Worm (Caenorhabditis elegans) whole organism, L3 larva: ENCODE results near the gene swd-2.1.

Experiments used
- R02D3.7 ChIP-seq: fragments of 150-350 bp; optimal IDR thresholded peaks from 2 replicates; lab custom pipeline; 2014; ENCODE audit warnings: missing biosample characterization, missing genetic modification characterization
- ZK546.5 ChIP-seq: sonication (generic microtip); optimal IDR thresholded peaks from 2 replicates; lab custom pipeline; 2017; ENCODE audit warnings: missing biosample characterization, missing genetic modification characterization
- ama-1 ChIP-seq: fragments of 150-350 bp; optimal IDR thresholded peaks from 2 replicates; lab custom pipeline; 2018
- ceh-16 ChIP-seq: sonication (generic microtip); optimal IDR thresholded peaks from 2 replicates; lab custom pipeline; 2017; ENCODE audit warnings: missing biosample characterization, missing genetic modification characterization
- ceh-28 ChIP-seq: fragments of 150-350 bp; optimal IDR thresholded peaks from 2 replicates; lab custom pipeline; 2014; ENCODE audit warnings: missing biosample characterization, missing genetic modification reagents, missing genetic modification characterization
- ceh-9 ChIP-seq: sonication (generic microtip); optimal IDR thresholded peaks from 2 replicates; lab custom pipeline; 2018; ENCODE audit warnings: missing biosample characterization, missing genetic modification characterization
- daf-12 ChIP-seq: fragments of 150-350 bp; optimal IDR thresholded peaks from 2 replicates; lab custom pipeline; 2014; ENCODE audit warnings: missing biosample characterization, missing genetic modification reagents, missing genetic modification characterization
- egl-5 ChIP-seq: fragments of 150-350 bp; optimal IDR thresholded peaks from 2 replicates; lab custom pipeline; 2017; ENCODE audit warnings: missing biosample characterization, missing genetic modification reagents, missing genetic modification characterization, inconsistent platforms
- elt-1 ChIP-seq: fragments of 150-350 bp; optimal IDR thresholded peaks from 2 replicates; lab custom pipeline; 2014; ENCODE audit warnings: missing biosample characterization, missing genetic modification characterization
- elt-2 ChIP-seq: sonication (generic microtip); optimal IDR thresholded peaks from 2 replicates; lab custom pipeline; 2016; ENCODE audit warnings: missing genetic modification reagents, mild to moderate bottlenecking, missing genetic modification characterization, missing compliant biosample characterization
- fkh-10 ChIP-seq: sonication (generic microtip); optimal IDR thresholded peaks from 2 replicates; lab custom pipeline; 2017; ENCODE audit warnings: missing biosample characterization, missing genetic modification reagents, missing genetic modification characterization
- fkh-2 ChIP-seq: fragments of 150-350 bp; optimal IDR thresholded peaks from 2 replicates; lab custom pipeline; 2014; ENCODE audit warnings: missing biosample characterization, missing genetic modification reagents, missing genetic modification characterization
- fos-1 ChIP-seq: fragments of 150-350 bp; optimal IDR thresholded peaks from 2 replicates; lab custom pipeline; 2014; ENCODE audit warnings: missing biosample characterization, missing genetic modification characterization
- jun-1 ChIP-seq: fragments of 150-350 bp; optimal IDR thresholded peaks from 2 replicates; lab custom pipeline; 2014; ENCODE audit warnings: missing biosample characterization, missing genetic modification reagents, missing genetic modification characterization
- lin-15B ChIP-seq: fragments of 150-350 bp; optimal IDR thresholded peaks from 2 replicates; lab custom pipeline; 2014; ENCODE audit warnings: missing biosample characterization, missing genetic modification characterization
- lin-39 ChIP-seq: fragments of 150-350 bp; optimal IDR thresholded peaks from 2 replicates; lab custom pipeline; 2018; ENCODE audit warnings: missing biosample characterization, missing genetic modification reagents, missing genetic modification characterization
- mdl-1 ChIP-seq: fragments of 150-350 bp; optimal IDR thresholded peaks from 2 replicates; lab custom pipeline; 2014; ENCODE audit warnings: missing biosample characterization, missing genetic modification characterization
- mml-1 ChIP-seq: fragments of 150-350 bp; sonication (generic microtip); optimal IDR thresholded peaks from 3 replicates; lab custom pipeline; 2014; ENCODE audit warnings: missing biosample characterization, missing genetic modification characterization
- nhr-11 ChIP-seq: fragments of 150-350 bp; optimal IDR thresholded peaks from 2 replicates; lab custom pipeline; 2014; ENCODE audit warnings: missing biosample characterization, missing genetic modification characterization
- nhr-23 ChIP-seq: fragments of 150-350 bp; optimal IDR thresholded peaks from 2 replicates; lab custom pipeline; 2014; ENCODE audit warnings: missing biosample characterization, missing genetic modification reagents, missing genetic modification characterization
- nhr-237 ChIP-seq: fragments of 150-350 bp; optimal IDR thresholded peaks from 2 replicates; lab custom pipeline; 2014; ENCODE audit warnings: missing biosample characterization, missing genetic modification characterization
- nhr-43 ChIP-seq: sonication (generic microtip); optimal IDR thresholded peaks from 2 replicates; lab custom pipeline; 2016; ENCODE audit warnings: mild to moderate bottlenecking, missing genetic modification characterization, missing compliant biosample characterization; ENCODE audit not compliant: poor library complexity, severe bottlenecking
- nhr-67 ChIP-seq: fragments of 150-350 bp; optimal IDR thresholded peaks from 2 replicates; lab custom pipeline; 2014; ENCODE audit warnings: missing biosample characterization, missing genetic modification characterization
- nhr-76 ChIP-seq: fragments of 150-350 bp; sonication (generic microtip); optimal IDR thresholded peaks from 5 replicates; lab custom pipeline; 2014; ENCODE audit warnings: missing biosample characterization, missing genetic modification characterization
- nhr-77 ChIP-seq: fragments of 150-350 bp; optimal IDR thresholded peaks from 2 replicates; lab custom pipeline; 2014; ENCODE audit warnings: missing biosample characterization, missing genetic modification characterization
- pha-4 ChIP-seq: fragments of 150-350 bp; optimal IDR thresholded peaks from 2 replicates; lab custom pipeline; 2014; ENCODE audit warnings: missing biosample characterization, missing genetic modification reagents, missing genetic modification characterization
- pqm-1 ChIP-seq: fragments of 150-350 bp; optimal IDR thresholded peaks from 2 replicates; lab custom pipeline; 2017; ENCODE audit warnings: missing biosample characterization, missing genetic modification characterization, inconsistent platforms
- sea-2 ChIP-seq: fragments of 150-350 bp; sonication (generic microtip); optimal IDR thresholded peaks from 4 replicates; lab custom pipeline; 2014; ENCODE audit warnings: missing biosample characterization, missing genetic modification reagents, missing genetic modification characterization
- skn-1 ChIP-seq: fragments of 150-350 bp; optimal IDR thresholded peaks from 2 replicates; lab custom pipeline; 2014; ENCODE audit warnings: missing biosample characterization, missing genetic modification characterization
- snpc-4 ChIP-seq: fragments of 150-350 bp; optimal IDR thresholded peaks from 2 replicates; lab custom pipeline; 2014; ENCODE audit warnings: missing biosample characterization, missing genetic modification characterization
- unc-39 ChIP-seq: sonication (generic microtip); optimal IDR thresholded peaks from 4 replicates; lab custom pipeline; 2017; ENCODE audit warnings: missing biosample characterization, missing genetic modification characterization
- unc-62 ChIP-seq: fragments of 150-350 bp; sonication (generic microtip); optimal IDR thresholded peaks from 4 replicates; lab custom pipeline; 2014; ENCODE audit warnings: missing biosample characterization, missing genetic modification reagents, missing genetic modification characterization
- zag-1 ChIP-seq: fragments of 150-350 bp; optimal IDR thresholded peaks from 2 replicates; lab custom pipeline; 2014; ENCODE audit warnings: missing biosample characterization, missing genetic modification characterization
- ztf-11 ChIP-seq: fragments of 150-350 bp; optimal IDR thresholded peaks from 2 replicates; lab custom pipeline; 2014; ENCODE audit warnings: missing biosample characterization, missing genetic modification characterization

Gene swd-2.1

DNA sequence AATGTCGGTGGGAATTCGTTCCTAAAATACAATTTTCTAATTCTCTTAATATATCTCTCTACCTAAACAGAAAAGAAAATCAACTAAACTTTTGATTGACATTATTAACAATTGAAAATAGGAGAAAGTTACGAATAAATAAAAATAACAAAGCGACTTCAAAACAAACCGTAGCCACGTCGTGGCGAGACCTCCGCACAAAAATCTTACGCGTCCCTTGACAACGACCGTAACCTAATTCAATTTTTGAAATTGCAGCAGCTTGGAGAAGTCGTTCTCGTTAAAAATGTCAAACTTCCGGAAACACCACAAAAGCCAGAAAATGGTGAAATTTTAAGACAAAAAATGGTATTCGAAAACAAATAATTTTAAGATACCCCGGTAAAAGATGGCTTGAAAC lies 11.5 kb upstream of the swd-2.1 start:
- TF ChIP-seq fkh-2 (tag; lab: Kevin White, UChicago) (no peak), ama-1 (no peak), nhr-43 (no peak), mml-1 (tag; lab: Kevin White, UChicago) (no peak), pqm-1 (tag; lab: Kevin White, UChicago) (no peak), ceh-28 (tag; lab: Kevin White, UChicago) (no peak), ceh-9 (tag; lab: Kevin White, UChicago) (no peak), nhr-237 (tag; lab: Kevin White, UChicago) (no peak), ZK546.5 (tag; lab: Kevin White, UChicago) (no peak), fos-1 (no peak), unc-39 (no peak)

- TF ChIP-seq pha-4 (no peak), unc-62 (no peak), mdl-1 (tag; lab: Kevin White, UChicago) (no peak), ztf-11 (no peak), zag-1 (tag; lab: Kevin White, UChicago) (no peak)
- TF ChIP-seq, all 47 proteins: peak for 0
Measured at ce11 chrIV:7770162-7770561, 5.7 kb upstream of the swd-2.1 start, which contains the start of gene rdl-1. TSS of gene rdl-1 (minus strand) at chrIV:7770262.

- TF ChIP-seq unc-39 (no peak), nhr-77 (tag; lab: Kevin White, UChicago) (no peak), nhr-237 (tag; lab: Kevin White, UChicago) (no peak), nhr-76 (tag; lab: Kevin White, UChicago) (no peak), zag-1 (tag; lab: Kevin White, UChicago) (no peak), ceh-16 (tag; lab: Kevin White, UChicago) (no peak), lin-15B (peak; percentile 75), elt-2 (tag; lab: Kevin White, UChicago) (peak; percentile 3), snpc-4 (tag; lab: Kevin White, UChicago) (peak; percentile 13), jun-1 (tag; lab: Kevin White, UChicago) (no peak), nhr-23 (tag; lab: Kevin White, UChicago) (peak; percentile 28), R02D3.7 (tag; lab: Kevin White, UChicago) (peak; percentile 5), egl-5 (no peak), pqm-1 (tag; lab: Kevin White, UChicago) (no peak), pha-4 (peak; percentile 72), fkh-2 (tag; lab: Kevin White, UChicago) (no peak)
Measured at ce11 chrIV:7774206-7774605, 1.6 kb upstream of the swd-2.1 start, which contains the start of the genes hcf-1 and swd-2.2. TSS of gene hcf-1 (minus strand) at chrIV:7774275. TSS of gene swd-2.2 (plus strand) at chrIV:7774411.

DNA sequence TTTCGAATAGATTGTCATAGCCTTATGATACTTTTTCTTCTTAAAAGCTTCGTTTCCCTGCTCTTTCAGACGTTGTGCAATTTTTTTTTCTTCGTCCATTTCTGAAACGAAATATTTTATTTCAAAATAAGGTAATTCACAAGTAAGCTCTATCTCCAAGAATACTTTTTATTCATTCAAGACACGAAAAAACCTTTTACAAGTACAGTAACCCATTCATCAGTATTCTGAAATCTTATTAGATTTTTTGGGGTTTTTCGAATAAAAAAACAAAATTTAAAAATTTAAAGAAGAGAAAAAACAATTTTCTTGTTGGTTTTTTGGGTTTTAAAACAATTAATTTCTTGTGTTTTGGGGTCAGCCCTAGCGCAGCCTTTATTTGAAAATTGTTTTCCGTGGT lies 3.0 kb downstream of the swd-2.1 start, which contains the start of gene rpap-3:
Gene rpap-3 (minus strand): TSS at position 101 of the 400 bp plus-strand sequence.
- TF ChIP-seq ceh-16 (tag; lab: Kevin White, UChicago): no peak
- TF ChIP-seq daf-12 (tag; lab: Kevin White, UChicago): no peak
- TF ChIP-seq mdl-1 (tag; lab: Kevin White, UChicago): no peak
- TF ChIP-seq fkh-10 (GFP tag; lab: Kevin White, UChicago): no peak
- TF ChIP-seq nhr-237 (tag; lab: Kevin White, UChicago): no peak
- no peak for TF ChIP-seq nhr-11 (tag; lab: Kevin White, UChicago)
- TF ChIP-seq fkh-2 (tag; lab: Kevin White, UChicago): no peak
- TF ChIP-seq ama-1: no peak
- no peak for TF ChIP-seq pqm-1 (tag; lab: Kevin White, UChicago)
- TF ChIP-seq ceh-9 (tag; lab: Kevin White, UChicago): no peak
- no peak for TF ChIP-seq nhr-43
- TF ChIP-seq zag-1 (tag; lab: Kevin White, UChicago): no peak
- no peak for TF ChIP-seq ZK546.5 (tag; lab: Kevin White, UChicago)

DNA sequence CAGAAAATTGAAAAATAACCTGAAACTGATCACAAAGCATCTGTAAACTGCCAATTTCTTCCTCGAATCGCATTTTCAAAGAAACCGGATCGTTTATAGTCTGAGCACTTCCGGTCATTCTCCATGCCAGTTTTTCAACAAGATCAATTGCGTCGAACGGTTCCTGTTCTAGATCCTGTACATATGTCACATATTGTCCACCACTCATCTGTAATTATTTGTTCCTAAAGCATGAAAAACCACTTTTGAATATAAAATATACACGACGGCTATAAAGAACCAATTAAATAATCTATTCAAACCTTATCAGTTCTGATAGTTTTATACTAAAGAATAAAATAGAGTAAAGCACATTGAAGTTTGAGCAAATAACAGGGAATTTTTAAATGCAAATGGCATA lies 6.5 kb downstream of the swd-2.1 start, which contains the start of gene sec-10:
Gene sec-10 (minus strand): TSS at position 208 of the 400 bp plus-strand sequence.
- TF ChIP-seq nhr-67 (no peak), elt-1 (tag; lab: Kevin White, UChicago) (no peak), ZK546.5 (tag; lab: Kevin White, UChicago) (no peak), skn-1 (tag; lab: Kevin White, UChicago) (no peak), pha-4 (peak; percentile 18), sea-2 (GFP tag; lab: Kevin White, UChicago) (no peak), lin-39 (tag; lab: Kevin White, UChicago) (no peak), fkh-10 (GFP tag; lab: Kevin White, UChicago) (no peak), daf-12 (tag; lab: Kevin White, UChicago) (no peak), zag-1 (tag; lab: Kevin White, UChicago) (no peak), ceh-28 (tag; lab: Kevin White, UChicago) (no peak), jun-1 (tag; lab: Kevin White, UChicago) (no peak), pqm-1 (tag; lab: Kevin White, UChicago) (no peak), elt-2 (tag; lab: Kevin White, UChicago) (peak; percentile 40), ceh-9 (tag; lab: Kevin White, UChicago) (no peak)
